Fruit fly (Drosophila melanogaster) whole organism: ENCODE measurements around the gene CG5116.

Experiments
- CG8478 ChIP-seq: fragments of >200 bp; optimal IDR thresholded peaks from 2 replicates; lab custom pipeline; 2018; ENCODE audit warnings: inconsistent platforms
- Dll ChIP-seq: fragments of >200 bp; optimal IDR thresholded peaks from 2 replicates; lab custom pipeline; 2017
- EcR ChIP-seq, 2 experiments: fragments of >200 bp; optimal IDR thresholded peaks; 2 replicates each; lab custom pipeline; 2017; ENCODE audit warnings: missing biosample characterization in 2 of 2, missing genetic modification characterization in 2 of 2, missing genetic modification reagents in 2 of 2
- pan ChIP-seq: fragments of >200 bp; optimal IDR thresholded peaks from 2 replicates; lab custom pipeline; 2017
- psq ChIP-seq: fragments of >200 bp; optimal IDR thresholded peaks from 2 replicates; lab custom pipeline; 2017
- usp ChIP-seq: fragments of >200 bp; optimal IDR thresholded peaks from 2 replicates; lab custom pipeline; 2017; ENCODE audit warnings: missing biosample characterization, missing genetic modification characterization, mixed read lengths

DNA sequence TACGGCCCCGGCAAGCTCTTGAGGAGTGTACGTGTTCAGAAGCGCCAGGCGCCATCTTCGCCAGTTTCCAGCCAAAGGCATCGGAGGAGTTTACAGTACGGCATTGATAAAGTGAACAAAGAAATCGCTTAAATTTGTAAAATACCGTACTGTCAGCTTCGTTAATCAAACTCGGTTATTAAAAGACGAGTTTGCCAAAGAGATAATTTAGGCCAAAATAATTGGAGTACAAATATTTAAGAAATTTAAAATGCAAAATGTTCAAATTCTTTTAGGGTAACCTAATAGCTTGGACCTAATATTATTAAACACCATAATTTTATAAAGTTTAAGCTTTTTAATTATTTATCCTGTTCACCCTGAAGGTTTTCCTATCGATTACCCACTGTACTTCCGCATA lies 31.1 kb upstream of the CG5116 start:
- TF ChIP-seq usp = no peak
- TF ChIP-seq Dll (lab: Kevin White, UChicago) = no peak
- no peak for TF ChIP-seq psq
- no peak for TF ChIP-seq EcR (GFP tag; optimal IDR thresholded peaks at IDR 0.05; lab: Kevin White, UChicago)
- no peak for TF ChIP-seq CG8478 (lab: Kevin White, UChicago)
- no peak for TF ChIP-seq pan (lab: Kevin White, UChicago)
